Fruit fly (Drosophila melanogaster) whole organism, pupa: Measurements from ENCODE around the gene jar.
A peak's percentile ranks its signal among the peaks of the same experiment; 100 is the strongest.

ENCODE experiments used
- CG8301 ChIP-seq: fragments of 200-800 bp; sonication (Bioruptor generic); optimal IDR thresholded peaks from 2 replicates; lab custom pipeline; 2018; ENCODE audit warnings: missing biosample characterization, mild to moderate bottlenecking, missing genetic modification characterization
- rn ChIP-seq: fragments of 200-800 bp; sonication (Bioruptor generic); IDR thresholded peaks from 2 replicates; pipeline ENCODE4 v1.3.6; 2022; ENCODE audit warnings: missing biosample characterization, missing genetic modification characterization

DNA sequence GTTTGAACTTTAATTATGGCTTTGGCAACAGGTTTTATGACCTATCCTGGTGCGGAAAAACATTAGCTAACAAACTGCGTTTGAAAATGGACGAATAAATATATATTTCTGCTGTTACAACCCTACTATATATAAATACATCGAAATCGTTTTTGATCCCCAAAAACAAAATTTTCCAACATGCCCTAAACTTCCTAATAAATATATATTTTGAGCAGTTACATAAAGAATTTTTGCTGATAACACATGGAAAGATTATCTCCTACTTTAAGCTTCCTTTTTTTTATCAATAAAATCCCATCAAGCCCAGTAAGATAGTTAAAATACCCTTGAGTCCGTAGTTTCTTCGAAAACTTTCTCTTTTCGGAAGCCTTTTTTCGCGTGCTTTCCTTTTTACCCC is 51.9 kb downstream of the jar start:
- TF ChIP-seq rn (GFP tag; lab: Robert Waterston, UW) (no peak), CG8301 (tag; lab: Kevin White, UChicago) (peak; percentile 1)
